Worm (Caenorhabditis elegans): ENCODE results near the gene K03B8.6.

ce11 chrV:11410902-11411561, 3.6 kb downstream of the K03B8.6 start, which contains the start of the genes K03B8.8 and grl-3:
- TF ChIP-seq tbx-2 (tag; optimal IDR thresholded peaks at IDR 0.05) (no peak), lin-35 (GFP tag; optimal IDR thresholded peaks at IDR 0.05) (no peak), lin-39 (tag; optimal IDR thresholded peaks at IDR 0.05) (no peak), nhr-76 (tag; optimal IDR thresholded peaks at IDR 0.05) (no peak), aly-2 (tag; optimal IDR thresholded peaks at IDR 0.05) (no peak), hlh-17 (GFP tag; optimal IDR thresholded peaks at IDR 0.05; ENCODE audit: borderline replicate concordance) (no peak), efl-1 (optimal IDR thresholded peaks at IDR 0.05) (no peak), efl-1 (GFP tag; optimal IDR thresholded peaks at IDR 0.05 in 1 of 2) (no peak), nhr-77 (tag; optimal IDR thresholded peaks at IDR 0.05) (no peak), lsy-2 (tag; optimal IDR thresholded peaks at IDR 0.05) (no peak)

Measured in whole organism, L1 larva.